Worm (Caenorhabditis elegans) whole organism, mixed stage, embryonic: ENCODE data around the gene srb-3.
A peak's percentile ranks its signal among the peaks of the same experiment; 100 is the strongest.

Experiments
- blmp-1 ChIP-seq: fragments of 150-350 bp; optimal IDR thresholded peaks from 2 replicates; lab custom pipeline; 2014; ENCODE audit warnings: missing biosample characterization, missing genetic modification characterization
- ces-1 ChIP-seq: fragments of 150-350 bp; optimal IDR thresholded peaks from 2 replicates; lab custom pipeline; 2014; ENCODE audit warnings: missing biosample characterization, missing genetic modification reagents, missing genetic modification characterization
- elt-3 ChIP-seq: fragments of 150-350 bp; optimal IDR thresholded peaks from 2 replicates; lab custom pipeline; 2014; ENCODE audit warnings: missing biosample characterization, missing genetic modification characterization
- ham-2 ChIP-seq: fragments of 200-800 bp; sonication (Bioruptor generic); optimal IDR thresholded peaks from 2 replicates; lab custom pipeline; 2018; ENCODE audit warnings: mild to moderate bottlenecking, missing genetic modification characterization, missing compliant biosample characterization
- mep-1 ChIP-seq: fragments of 150-350 bp; optimal IDR thresholded peaks from 2 replicates; lab custom pipeline; 2017; ENCODE audit warnings: missing biosample characterization, missing genetic modification reagents, missing genetic modification characterization, inconsistent platforms
- mls-2 ChIP-seq: sonication (generic microtip); optimal IDR thresholded peaks from 2 replicates; lab custom pipeline; 2016; ENCODE audit warnings: mild to moderate bottlenecking, missing genetic modification characterization, moderate library complexity, missing compliant biosample characterization
- pha-4 ChIP-seq: fragments of 150-350 bp; optimal IDR thresholded peaks from 2 replicates; lab custom pipeline; 2018; ENCODE audit warnings: missing biosample characterization, missing genetic modification reagents, missing genetic modification characterization
- sem-2 ChIP-seq: fragments of 200-800 bp; sonication (Bioruptor generic); optimal IDR thresholded peaks from 2 replicates; lab custom pipeline; 2018; ENCODE audit warnings: mild to moderate bottlenecking, missing genetic modification characterization, missing compliant biosample characterization
- unc-39 ChIP-seq: fragments of 150-350 bp; optimal IDR thresholded peaks from 2 replicates; lab custom pipeline; 2014; ENCODE audit warnings: missing biosample characterization, missing genetic modification characterization
- unc-62 ChIP-seq: fragments of 150-350 bp; optimal IDR thresholded peaks from 2 replicates; lab custom pipeline; 2014; ENCODE audit warnings: missing biosample characterization, missing genetic modification reagents, missing genetic modification characterization
- ztf-11 ChIP-seq: fragments of 150-350 bp; optimal IDR thresholded peaks from 2 replicates; lab custom pipeline; 2014; ENCODE audit warnings: missing biosample characterization, missing genetic modification characterization

DNA sequence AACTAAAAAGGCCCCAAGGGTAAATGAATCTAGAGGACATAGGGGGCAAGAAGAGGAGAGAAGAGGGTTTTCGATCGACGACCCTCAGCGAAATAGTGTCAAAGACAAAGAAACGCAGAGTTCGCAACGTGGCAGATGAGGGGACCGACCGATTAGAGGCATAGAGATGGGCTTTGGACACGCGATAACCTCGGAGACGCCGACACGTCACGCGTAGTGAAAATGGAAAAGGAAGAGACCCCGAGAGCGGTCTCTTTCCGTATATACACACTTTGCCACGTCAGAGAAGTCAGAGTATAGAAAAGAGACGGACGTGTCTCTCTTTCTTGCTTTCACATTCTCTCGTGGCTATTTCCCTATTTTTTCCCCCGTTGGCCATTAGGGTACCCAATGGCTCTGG is 14.9 kb upstream of the srb-3 start:
- no peak for TF ChIP-seq pha-4 (tag; lab: Kevin White, UChicago)
- TF ChIP-seq unc-62, result peak; percentile 75
- TF ChIP-seq blmp-1, result no peak
- peak; percentile 71 for TF ChIP-seq ces-1
- no peak for TF ChIP-seq sem-2 (GFP tag; lab: Kevin White, UChicago)
- TF ChIP-seq elt-3 (tag; lab: Kevin White, UChicago), result peak; percentile 58
- TF ChIP-seq mep-1 (tag; lab: Kevin White, UChicago), result peak; percentile 55
- TF ChIP-seq unc-39 (tag; lab: Kevin White, UChicago), result no peak
- TF ChIP-seq ham-2 (GFP tag; lab: Kevin White, UChicago), result peak; percentile 35
- TF ChIP-seq ztf-11 (tag; lab: Kevin White, UChicago), result peak; percentile 34
- TF ChIP-seq mls-2, result peak; percentile 57
